Worm (Caenorhabditis elegans): ENCODE measurements around the gene rab-21.

DNA sequence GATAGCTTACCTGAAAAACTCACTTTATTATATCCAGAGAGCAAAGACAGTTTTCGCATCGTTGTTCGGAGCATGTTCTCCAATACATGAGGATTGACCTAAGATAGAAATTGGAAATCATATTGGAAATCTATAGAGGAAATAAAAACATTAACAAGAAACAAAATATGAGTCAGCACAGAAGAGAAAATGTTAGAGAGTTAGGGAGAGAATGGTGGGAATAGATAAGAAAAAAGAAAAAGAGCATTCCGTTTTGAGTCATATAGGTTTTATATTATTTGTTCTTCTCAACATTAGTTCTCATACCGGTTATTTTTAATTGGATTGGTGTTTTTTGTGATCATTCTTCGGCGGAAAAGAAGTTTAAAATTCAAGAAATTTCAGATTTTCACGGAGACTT lies 30.0 kb downstream of the rab-21 start, which contains the start of gene hgap-2:
- TF ChIP-seq mdl-1 (tag; optimal IDR thresholded peaks at IDR 0.05), result no peak
- no peak for TF ChIP-seq pqm-1 (tag; optimal IDR thresholded peaks at IDR 0.05)
- TF ChIP-seq ztf-4 (tag; optimal IDR thresholded peaks at IDR 0.05), result no peak
- no peak for TF ChIP-seq ceh-63 (GFP tag; optimal IDR thresholded peaks at IDR 0.05)
- TF ChIP-seq C16A3.4 (tag; optimal IDR thresholded peaks at IDR 0.05), result no peak
- TF ChIP-seq nhr-77 (tag; optimal IDR thresholded peaks at IDR 0.05), result no peak
- no peak for TF ChIP-seq hpl-2 (GFP tag; optimal IDR thresholded peaks at IDR 0.05)
- TF ChIP-seq ztf-11 (tag; optimal IDR thresholded peaks at IDR 0.05), result no peak
- no peak for TF ChIP-seq lin-35 (GFP tag; optimal IDR thresholded peaks at IDR 0.05)
- TF ChIP-seq zag-1 (tag; optimal IDR thresholded peaks at IDR 0.05), result no peak
- no peak for TF ChIP-seq ces-1 (GFP tag; optimal IDR thresholded peaks at IDR 0.05)
- TF ChIP-seq elt-3 (tag; optimal IDR thresholded peaks at IDR 0.05), result no peak
- no peak for TF ChIP-seq nhr-71 (tag; optimal IDR thresholded peaks at IDR 0.05)
- no peak for TF ChIP-seq nhr-76 (tag; optimal IDR thresholded peaks at IDR 0.05)

All from whole organism, L1 larva.